Worm (Caenorhabditis elegans): Measurements from ENCODE around the gene str-162.

Gene str-162

ce11 chrIV:4986246-4986645, 5.9 kb upstream of the str-162 start, which contains the start of gene clec-177:
clec-177 (plus strand) TSS chrIV:4986546.
- TF ChIP-seq lin-13 (tag; optimal IDR thresholded peaks at IDR 0.05) (no peak), lin-32 (GFP tag; optimal IDR thresholded peaks at IDR 0.05) (no peak), snpc-4 (tag; optimal IDR thresholded peaks at IDR 0.05) (no peak), bed-3 (GFP tag; optimal IDR thresholded peaks at IDR 0.05) (no peak), tbx-8 (GFP tag; optimal IDR thresholded peaks at IDR 0.05) (no peak), ztf-11 (tag; optimal IDR thresholded peaks at IDR 0.05) (no peak), nhr-12 (tag; optimal IDR thresholded peaks at IDR 0.05) (no peak), elt-3 (tag; optimal IDR thresholded peaks at IDR 0.05) (no peak), cnd-1 (tag; optimal IDR thresholded peaks at IDR 0.05) (no peak), blmp-1 (tag; optimal IDR thresholded peaks at IDR 0.05) (no peak), nhr-76 (tag; optimal IDR thresholded peaks at IDR 0.05) (no peak), hlh-1 (tag; optimal IDR thresholded peaks at IDR 0.05) (no peak), pha-4 (tag; optimal IDR thresholded peaks at IDR 0.05) (no peak), drap-1 (GFP tag; optimal IDR thresholded peaks at IDR 0.05) (no peak), lsy-2 (tag; optimal IDR thresholded peaks at IDR 0.05) (no peak), elt-1 (tag; optimal IDR thresholded peaks at IDR 0.05; ENCODE audit: borderline replicate concordance, insufficient read depth) (no peak), unc-62 (GFP tag; optimal IDR thresholded peaks at IDR 0.05) (no peak), M03D4.4 (tag; optimal IDR thresholded peaks at IDR 0.05) (no peak), zip-8 (tag; optimal IDR thresholded peaks at IDR 0.05) (no peak)

ce11 chrIV:4988531-4988930, 3.7 kb upstream of the str-162 start, which contains the start of gene E03H12.7:
E03H12.7 (minus strand) TSS chrIV:4988631.
- no peak for TF ChIP-seq nhr-12 (tag; optimal IDR thresholded peaks at IDR 0.05)
- no peak for TF ChIP-seq sptf-1 (tag; optimal IDR thresholded peaks at IDR 0.05)
- no peak for TF ChIP-seq mls-2 (tag; optimal IDR thresholded peaks at IDR 0.05)
- TF ChIP-seq ces-1 (GFP tag; optimal IDR thresholded peaks at IDR 0.05) = no peak
- no peak for TF ChIP-seq mep-1 (tag; optimal IDR thresholded peaks at IDR 0.05)
- TF ChIP-seq nhr-2 (tag; optimal IDR thresholded peaks at IDR 0.05) = no peak
- TF ChIP-seq lsy-2 (tag; optimal IDR thresholded peaks at IDR 0.05) = no peak
- TF ChIP-seq flh-1 (GFP tag; optimal IDR thresholded peaks at IDR 0.05) = no peak

- TF ChIP-seq ztf-11 (tag; optimal IDR thresholded peaks at IDR 0.05) = no peak
- no peak for TF ChIP-seq nhr-12 (tag; optimal IDR thresholded peaks at IDR 0.05)
- no peak for TF ChIP-seq ces-1 (GFP tag; optimal IDR thresholded peaks at IDR 0.05)
- no peak for TF ChIP-seq flh-1 (GFP tag; optimal IDR thresholded peaks at IDR 0.05)
- TF ChIP-seq unc-120 (tag; optimal IDR thresholded peaks at IDR 0.05; ENCODE audit: poor library complexity, severe bottlenecking) = no peak
- TF ChIP-seq nhr-28 (tag; optimal IDR thresholded peaks at IDR 0.05) = no peak
- TF ChIP-seq nhr-76 (tag; optimal IDR thresholded peaks at IDR 0.05) = no peak
- TF ChIP-seq ceh-39 (tag; optimal IDR thresholded peaks at IDR 0.05) = no peak
- no peak for TF ChIP-seq sem-2 (GFP tag; optimal IDR thresholded peaks at IDR 0.05)
- no peak for TF ChIP-seq unc-62 (GFP tag; optimal IDR thresholded peaks at IDR 0.05)
- TF ChIP-seq bed-3 (GFP tag; optimal IDR thresholded peaks at IDR 0.05) = no peak
- TF ChIP-seq tbx-8 (GFP tag; optimal IDR thresholded peaks at IDR 0.05) = no peak
- no peak for TF ChIP-seq snpc-4 (tag; optimal IDR thresholded peaks at IDR 0.05)
- TF ChIP-seq M03D4.4 (tag; optimal IDR thresholded peaks at IDR 0.05) = no peak
- TF ChIP-seq pha-4 (tag; optimal IDR thresholded peaks at IDR 0.05) = no peak
- no peak for TF ChIP-seq blmp-1 (tag; optimal IDR thresholded peaks at IDR 0.05)
- no peak for TF ChIP-seq elt-1 (tag; optimal IDR thresholded peaks at IDR 0.05; ENCODE audit: borderline replicate concordance, insufficient read depth)
- TF ChIP-seq ceh-43 (GFP tag; optimal IDR thresholded peaks at IDR 0.05) = no peak
- TF ChIP-seq lsy-2 (tag; optimal IDR thresholded peaks at IDR 0.05) = no peak
- TF ChIP-seq lin-13 (tag; optimal IDR thresholded peaks at IDR 0.05) = no peak
These were observed 939 bp downstream of the str-162 start for ce11 chrIV:4993128-4993527.

- TF ChIP-seq unc-120 (tag; optimal IDR thresholded peaks at IDR 0.05; ENCODE audit: poor library complexity, severe bottlenecking) = no peak
- TF ChIP-seq elt-1 (tag; optimal IDR thresholded peaks at IDR 0.05; ENCODE audit: borderline replicate concordance, insufficient read depth) = no peak
- TF ChIP-seq ceh-83 (GFP tag; optimal IDR thresholded peaks at IDR 0.05) = no peak
- TF ChIP-seq tbx-8 (GFP tag; optimal IDR thresholded peaks at IDR 0.05) = no peak
- no peak for TF ChIP-seq mep-1 (tag; optimal IDR thresholded peaks at IDR 0.05)
- TF ChIP-seq mls-2 (tag; optimal IDR thresholded peaks at IDR 0.05) = no peak
- TF ChIP-seq bed-3 (GFP tag; optimal IDR thresholded peaks at IDR 0.05) = no peak
- no peak for TF ChIP-seq flh-1 (GFP tag; optimal IDR thresholded peaks at IDR 0.05)
- no peak for TF ChIP-seq pha-4 (tag; optimal IDR thresholded peaks at IDR 0.05)
- no peak for TF ChIP-seq nhr-237 (tag; optimal IDR thresholded peaks at IDR 0.05)
- TF ChIP-seq ztf-11 (tag; optimal IDR thresholded peaks at IDR 0.05) = no peak
- no peak for TF ChIP-seq lsy-2 (tag; optimal IDR thresholded peaks at IDR 0.05)
These were observed 3.7 kb downstream of the str-162 start, which contains the start of gene ssq-2 for ce11 chrIV:4995842-4996241. ssq-2 (plus strand) TSS chrIV:4996142.
